Fruit fly (Drosophila melanogaster): ENCODE measurements around the gene CG13023.

CG13023 gene

dm6 chr3L:16876785-16877468 lies 50.3 kb downstream of the CG13023 start, which contains the start of gene CG32170 (continued):
- TF ChIP-seq CG14014 (GFP tag; IDR thresholded peaks at IDR 0.05) (no peak), cas (GFP tag; IDR thresholded peaks at IDR 0.05) (no peak), pzg (GFP tag; optimal IDR thresholded peaks at IDR 0.05) (no peak), CG12769 (tag; optimal IDR thresholded peaks at IDR 0.05) (peak; percentile 2), CG3407 (GFP tag; optimal IDR thresholded peaks at IDR 0.05) (no peak), CG4820 (GFP tag; optimal IDR thresholded peaks at IDR 0.05) (no peak), CG7987 (GFP tag; optimal IDR thresholded peaks at IDR 0.05) (no peak), zen (tag; optimal IDR thresholded peaks at IDR 0.05) (no peak), row (GFP tag; IDR thresholded peaks at IDR 0.05) (no peak), CG30431 (GFP tag; optimal IDR thresholded peaks at IDR 0.05) (no peak), CG7928 (GFP tag; optimal IDR thresholded peaks at IDR 0.05) (no peak), D19B (GFP tag; optimal IDR thresholded peaks at IDR 0.05) (peak; percentile 33), Dad (GFP tag; optimal IDR thresholded peaks at IDR 0.05) (no peak), kay (GFP tag; optimal IDR thresholded peaks at IDR 0.05) (no peak), CG4707 (GFP tag; optimal IDR thresholded peaks at IDR 0.05) (no peak), caup (GFP tag; optimal IDR thresholded peaks at IDR 0.05; ENCODE audit: severe bottlenecking) (no peak), gro (GFP tag; optimal IDR thresholded peaks at IDR 0.05) (peak; percentile 57), cg (GFP tag; optimal IDR thresholded peaks at IDR 0.05) (peak; percentile 35), CG2129 (GFP tag; IDR thresholded peaks at IDR 0.05; ENCODE audit: partially characterized antibody) (no peak), Vsx1 (GFP tag; optimal IDR thresholded peaks at IDR 0.05) (peak; percentile 68), Hr39 (optimal IDR thresholded peaks at IDR 0.05) (no peak), stwl (tag; optimal IDR thresholded peaks at IDR 0.05) (no peak), CG4617 (GFP tag; optimal IDR thresholded peaks at IDR 0.05; ENCODE audit: borderline replicate concordance) (no peak), Atf6 (GFP tag; IDR thresholded peaks at IDR 0.05) (no peak), CG10431 (GFP tag; optimal IDR thresholded peaks at IDR 0.05) (no peak), fd96Cb (tag; optimal IDR thresholded peaks at IDR 0.05) (no peak), CG6175 (GFP tag; IDR thresholded peaks at IDR 0.05) (peak; percentile 73; the same call in 2 of the 3 replicates), Lhr (GFP tag; optimal IDR thresholded peaks at IDR 0.05) (no peak), pnt (GFP tag; optimal IDR thresholded peaks at IDR 0.05) (no peak), Poxn (GFP tag; IDR thresholded peaks at IDR 0.05) (no peak), CG11398 (GFP tag; optimal IDR thresholded peaks at IDR 0.05) (no peak), CG33213 (GFP tag; optimal IDR thresholded peaks at IDR 0.05) (no peak), sd (tag; optimal IDR thresholded peaks at IDR 0.05) (peak; percentile 45), CG5180 (GFP tag; optimal IDR thresholded peaks at IDR 0.05) (no peak), gce (GFP tag; IDR thresholded peaks at IDR 0.05) (no peak; the same call in 2 of the 3 replicates), p53 (GFP tag; optimal IDR thresholded peaks at IDR 0.05) (no peak), CG10321 (GFP tag; IDR thresholded peaks at IDR 0.05) (peak; percentile 89), luna (GFP tag; optimal IDR thresholded peaks at IDR 0.05) (no peak), Hsf (GFP tag; optimal IDR thresholded peaks at IDR 0.05) (no peak), Blimp-1 (GFP tag; optimal IDR thresholded peaks at IDR 0.05) (no peak), Nf-YC (tag; optimal IDR thresholded peaks at IDR 0.05) (peak; percentile 23), org-1 (GFP tag; optimal IDR thresholded peaks at IDR 0.05) (no peak), CG6854 (GFP tag; optimal IDR thresholded peaks at IDR 0.05) (no peak), BtbVII (GFP tag; optimal IDR thresholded peaks at IDR 0.05) (no peak), Camta (GFP tag; optimal IDR thresholded peaks at IDR 0.05) (no peak), dan (GFP tag; IDR thresholded peaks at IDR 0.05) (no peak), Jarid2 (GFP tag; optimal IDR thresholded peaks at IDR 0.05) (peak; percentile 27), CG9932 (GFP tag; IDR thresholded peaks at IDR 0.05) (no peak; the same call in 1 of the 2 replicates), sqz (GFP tag; optimal IDR thresholded peaks at IDR 0.05) (no peak), Gsc (GFP tag; IDR thresholded peaks at IDR 0.05) (no peak), Oaz (GFP tag; IDR thresholded peaks at IDR 0.05) (no peak)
